Worm (Caenorhabditis elegans) whole organism, late embryonic: ENCODE measurements around the gene T28F3.5.

Experiments
- C08G9.2 ChIP-seq: sonication (generic microtip); optimal IDR thresholded peaks from 2 replicates; lab custom pipeline; 2016; ENCODE audit warnings: mild to moderate bottlenecking, missing genetic modification characterization, moderate library complexity, missing compliant biosample characterization
- C38D4.7 ChIP-seq: fragments of 200-800 bp; sonication (Bioruptor generic); optimal IDR thresholded peaks from 2 replicates; lab custom pipeline; 2018; ENCODE audit warnings: mild to moderate bottlenecking, missing genetic modification characterization, moderate library complexity, missing compliant biosample characterization
- F13H6.1 ChIP-seq: sonication (generic microtip); optimal IDR thresholded peaks from 2 replicates; lab custom pipeline; 2016; ENCODE audit warnings: missing genetic modification characterization, missing compliant biosample characterization
- K02D7.2 ChIP-seq: sonication (generic microtip); optimal IDR thresholded peaks from 2 replicates; lab custom pipeline; 2017; ENCODE audit warnings: mild to moderate bottlenecking, missing genetic modification characterization, missing compliant biosample characterization
- K09A11.1 ChIP-seq: sonication (generic microtip); optimal IDR thresholded peaks from 2 replicates; lab custom pipeline; 2017; ENCODE audit warnings: antibody characterized with exemption, mild to moderate bottlenecking, missing genetic modification characterization, missing compliant biosample characterization; ENCODE audit not compliant: insufficient read depth
- Y22D7AL.16 ChIP-seq: sonication (generic microtip); optimal IDR thresholded peaks from 2 replicates; lab custom pipeline; 2016; ENCODE audit warnings: missing genetic modification characterization, missing compliant biosample characterization
- ama-1 ChIP-seq: fragments of 150-350 bp; optimal IDR thresholded peaks from 2 replicates; lab custom pipeline; 2014
- ceh-2 ChIP-seq: sonication (generic microtip); optimal IDR thresholded peaks from 2 replicates; lab custom pipeline; 2016; ENCODE audit warnings: missing genotype, missing genetic modification characterization, missing compliant biosample characterization
- ceh-30 ChIP-seq: fragments of 150-350 bp; optimal IDR thresholded peaks from 2 replicates; lab custom pipeline; 2014; ENCODE audit warnings: missing biosample characterization, missing genetic modification characterization
- ceh-31 ChIP-seq: sonication (generic microtip); optimal IDR thresholded peaks from 2 replicates; lab custom pipeline; 2016; ENCODE audit warnings: missing genetic modification characterization, missing compliant biosample characterization
- ceh-34 ChIP-seq: sonication (generic microtip); optimal IDR thresholded peaks from 2 replicates; lab custom pipeline; 2016; ENCODE audit warnings: mild to moderate bottlenecking, missing genetic modification characterization, missing compliant biosample characterization
- ceh-45 ChIP-seq: fragments of 200-800 bp; sonication (Bioruptor generic); IDR thresholded peaks from 2 replicates; pipeline ENCODE4 v1.3.6; 2022; ENCODE audit warnings: missing genetic modification reagents, missing genetic modification characterization, missing compliant biosample characterization
- ceh-6 ChIP-seq: fragments of 200-800 bp; sonication (Bioruptor generic); optimal IDR thresholded peaks from 2 replicates; lab custom pipeline; 2018; ENCODE audit warnings: mild to moderate bottlenecking, missing genetic modification characterization, missing compliant biosample characterization
- ceh-9 ChIP-seq: sonication (generic microtip); optimal IDR thresholded peaks from 2 replicates; lab custom pipeline; 2016; ENCODE audit warnings: mild to moderate bottlenecking, missing genetic modification characterization, inconsistent platforms, missing compliant biosample characterization
- che-1 ChIP-seq: sonication (generic microtip); optimal IDR thresholded peaks from 2 replicates; lab custom pipeline; 2016; ENCODE audit warnings: mild to moderate bottlenecking, missing genetic modification characterization, missing compliant biosample characterization
- dmd-4 ChIP-seq: sonication (generic microtip); optimal IDR thresholded peaks from 2 replicates; lab custom pipeline; 2016; ENCODE audit warnings: borderline replicate concordance, missing genetic modification characterization, missing compliant biosample characterization
- elt-2 ChIP-seq: sonication (generic microtip); optimal IDR thresholded peaks from 2 replicates; lab custom pipeline; 2016; ENCODE audit warnings: missing genetic modification reagents, missing genetic modification characterization, missing compliant biosample characterization
- ets-4 ChIP-seq: sonication (generic microtip); optimal IDR thresholded peaks from 2 replicates; lab custom pipeline; 2016; ENCODE audit warnings: missing genetic modification characterization, missing compliant biosample characterization
- fax-1 ChIP-seq: sonication (generic microtip); optimal IDR thresholded peaks from 2 replicates; lab custom pipeline; 2016; ENCODE audit warnings: missing genotype, missing genetic modification characterization, missing compliant biosample characterization
- fkh-10 ChIP-seq: fragments of 150-350 bp; optimal IDR thresholded peaks from 2 replicates; lab custom pipeline; 2014; ENCODE audit warnings: missing biosample characterization, missing genetic modification reagents, missing genetic modification characterization
- gmeb-2 ChIP-seq: sonication (generic microtip); optimal IDR thresholded peaks from 2 replicates; lab custom pipeline; 2016; ENCODE audit warnings: missing genetic modification characterization, inconsistent platforms, missing compliant biosample characterization
- hlh-13 ChIP-seq: fragments of 200-800 bp; sonication (Bioruptor generic); optimal IDR thresholded peaks from 2 replicates; lab custom pipeline; 2018; ENCODE audit warnings: mild to moderate bottlenecking, missing genetic modification characterization, missing compliant biosample characterization
- hlh-30 ChIP-seq: sonication (generic microtip); optimal IDR thresholded peaks from 2 replicates; lab custom pipeline; 2017; ENCODE audit warnings: antibody characterized with exemption, missing genetic modification characterization, missing compliant biosample characterization; ENCODE audit not compliant: insufficient read depth
- hlh-8 ChIP-seq: sonication (generic microtip); optimal IDR thresholded peaks from 2 replicates; lab custom pipeline; 2016; ENCODE audit warnings: missing genotype, missing genetic modification characterization, missing compliant biosample characterization
- lin-11 ChIP-seq: fragments of 200-800 bp; sonication (Bioruptor generic); optimal IDR thresholded peaks from 2 replicates; lab custom pipeline; 2018; ENCODE audit warnings: mild to moderate bottlenecking, missing genetic modification characterization, missing compliant biosample characterization
- madf-2 ChIP-seq: sonication (generic microtip); optimal IDR thresholded peaks from 2 replicates; lab custom pipeline; 2017; ENCODE audit warnings: missing genetic modification characterization, missing compliant biosample characterization
- nhr-11 ChIP-seq: fragments of 150-350 bp; optimal IDR thresholded peaks from 2 replicates; lab custom pipeline; 2014; ENCODE audit warnings: missing biosample characterization, missing genetic modification characterization
- nhr-232 ChIP-seq: sonication (generic microtip); optimal IDR thresholded peaks from 2 replicates; lab custom pipeline; 2016; ENCODE audit warnings: missing genetic modification characterization, missing compliant biosample characterization
- npax-4 ChIP-seq: sonication (generic microtip); optimal IDR thresholded peaks from 2 replicates; lab custom pipeline; 2016; ENCODE audit warnings: missing genetic modification characterization, missing compliant biosample characterization
- odd-2 ChIP-seq: sonication (generic microtip); optimal IDR thresholded peaks from 2 replicates; lab custom pipeline; 2017; ENCODE audit warnings: antibody characterized with exemption, mild to moderate bottlenecking, missing genetic modification characterization, missing compliant biosample characterization
- pag-3 ChIP-seq: sonication (generic microtip); optimal IDR thresholded peaks from 2 replicates; lab custom pipeline; 2016; ENCODE audit warnings: missing compliant biosample characterization, missing genetic modification characterization, borderline replicate concordance
- pat-9 ChIP-seq: fragments of 200-800 bp; sonication (Bioruptor generic); optimal IDR thresholded peaks from 2 replicates; lab custom pipeline; 2018; ENCODE audit warnings: mild to moderate bottlenecking, missing genetic modification characterization, moderate library complexity, missing compliant biosample characterization
- pax-1 ChIP-seq: fragments of 150-350 bp; optimal IDR thresholded peaks from 2 replicates; lab custom pipeline; 2014; ENCODE audit warnings: missing biosample characterization, missing genetic modification characterization
- pqm-1 ChIP-seq: sonication (generic microtip); optimal IDR thresholded peaks from 2 replicates; lab custom pipeline; 2016; ENCODE audit warnings: missing genetic modification characterization, missing compliant biosample characterization
- ref-2 ChIP-seq: sonication (generic microtip); optimal IDR thresholded peaks from 2 replicates; lab custom pipeline; 2016; ENCODE audit warnings: missing genetic modification characterization, missing compliant biosample characterization
- rnt-1 ChIP-seq: sonication (generic microtip); optimal IDR thresholded peaks from 2 replicates; lab custom pipeline; 2016; ENCODE audit warnings: missing genetic modification characterization, missing compliant biosample characterization
- sox-2 ChIP-seq: fragments of 200-800 bp; sonication (Bioruptor generic); IDR thresholded peaks from 2 replicates; pipeline ENCODE4 v1.3.6; 2022; ENCODE audit warnings: missing genetic modification reagents, missing genetic modification characterization, missing compliant biosample characterization
- sox-4 ChIP-seq: sonication (generic microtip); optimal IDR thresholded peaks from 2 replicates; lab custom pipeline; 2017; ENCODE audit warnings: mild to moderate bottlenecking, missing genetic modification characterization, inconsistent platforms, missing compliant biosample characterization
- tbx-7 ChIP-seq: sonication (generic microtip); optimal IDR thresholded peaks from 2 replicates; lab custom pipeline; 2016; ENCODE audit warnings: missing genotype, missing genetic modification characterization, missing compliant biosample characterization
- ttx-3 ChIP-seq: sonication (generic microtip); optimal IDR thresholded peaks from 2 replicates; lab custom pipeline; 2016; ENCODE audit warnings: missing genetic modification reagents, missing genetic modification characterization, missing compliant biosample characterization
- unc-42 ChIP-seq: sonication (generic microtip); optimal IDR thresholded peaks from 2 replicates; lab custom pipeline; 2016; ENCODE audit warnings: missing genotype, missing genetic modification characterization, missing compliant biosample characterization
- unc-55 ChIP-seq: sonication (generic microtip); optimal IDR thresholded peaks from 2 replicates; lab custom pipeline; 2017; ENCODE audit warnings: missing biosample characterization, missing genetic modification reagents, missing genetic modification characterization
- unc-86 ChIP-seq: sonication (generic microtip); optimal IDR thresholded peaks from 2 replicates; lab custom pipeline; 2016; ENCODE audit warnings: missing genetic modification characterization, missing compliant biosample characterization
- ztf-16 ChIP-seq: sonication (generic microtip); optimal IDR thresholded peaks from 2 replicates; lab custom pipeline; 2017; ENCODE audit warnings: missing genetic modification characterization, missing compliant biosample characterization

T28F3.5 gene

DNA sequence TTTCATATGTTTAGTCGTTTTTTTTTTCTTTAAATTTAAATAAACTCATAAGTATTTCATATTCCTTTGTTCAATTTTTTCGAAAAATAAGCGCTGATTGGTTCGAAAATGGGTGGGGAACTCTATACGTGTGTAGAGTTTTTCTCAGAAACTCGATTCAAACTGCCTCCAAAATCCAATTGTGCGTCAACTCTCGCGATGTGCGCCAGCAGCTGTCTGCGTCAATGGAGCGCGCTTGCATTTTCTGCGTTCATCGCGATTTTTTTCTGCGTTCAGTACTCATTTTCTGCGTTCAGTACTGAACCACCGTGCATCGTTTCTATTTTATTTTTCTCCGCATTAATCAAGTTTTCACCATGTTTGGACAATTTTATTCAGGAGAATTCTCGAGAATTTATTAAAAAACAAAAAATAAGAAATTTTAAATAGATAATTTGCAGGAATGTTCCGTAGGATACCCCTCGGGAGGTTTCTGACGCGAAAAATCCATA is 44.9 kb upstream of the T28F3.5 start, which contains the start of gene eelo-2 (continued):
- no peak for TF ChIP-seq tbx-7
- TF ChIP-seq nhr-11 = no peak
- TF ChIP-seq hlh-8 (tag; lab: Kevin White, UChicago) = peak; percentile 20
- peak; percentile 57 for TF ChIP-seq fkh-10 (GFP tag; lab: Kevin White, UChicago)
- TF ChIP-seq unc-55 = peak; percentile 83
- TF ChIP-seq pag-3 (tag; lab: Kevin White, UChicago) = no peak
- peak; percentile 69 for TF ChIP-seq ztf-16 (tag; lab: Kevin White, UChicago)
- no peak for TF ChIP-seq odd-2 (tag; lab: Kevin White, UChicago)
- no peak for TF ChIP-seq C38D4.7 (GFP tag; lab: Kevin White, UChicago)
- TF ChIP-seq sox-2 (GFP tag; lab: Robert Waterston, UW) = 0 out of 2 replicates have a peak, but pooled peaks have one; percentile 34
- no peak for TF ChIP-seq che-1 (tag; lab: Kevin White, UChicago)
- peak; percentile 63 for TF ChIP-seq unc-86 (tag; lab: Kevin White, UChicago)
- TF ChIP-seq ceh-34 = peak; percentile 83
- TF ChIP-seq ama-1 (lab: Kevin White, UChicago) = no peak
- TF ChIP-seq lin-11 (tag; lab: Kevin White, UChicago) = no peak
- no peak for TF ChIP-seq npax-4 (tag; lab: Kevin White, UChicago)
- peak; percentile 82 for TF ChIP-seq ref-2 (tag; lab: Kevin White, UChicago)
- peak; percentile 6 for TF ChIP-seq ttx-3 (tag; lab: Kevin White, UChicago)
- TF ChIP-seq hlh-30 (tag; lab: Kevin White, UChicago) = peak; percentile 60
- TF ChIP-seq pqm-1 (tag; lab: Kevin White, UChicago) = peak; percentile 84
- TF ChIP-seq fax-1 (tag; lab: Kevin White, UChicago) = no peak
- TF ChIP-seq K02D7.2 = no peak
- TF ChIP-seq dmd-4 (tag; lab: Kevin White, UChicago) = peak; percentile 45
- TF ChIP-seq Y22D7AL.16 (tag; lab: Kevin White, UChicago) = peak; percentile 10
- TF ChIP-seq nhr-232 (tag; lab: Kevin White, UChicago) = no peak
- TF ChIP-seq hlh-13 (GFP tag; lab: Kevin White, UChicago) = no peak
- peak; percentile 35 for TF ChIP-seq F13H6.1 (tag; lab: Kevin White, UChicago)
- TF ChIP-seq sox-4 (tag; lab: Kevin White, UChicago) = no peak
- TF ChIP-seq ceh-9 (tag; lab: Kevin White, UChicago) = no peak
- peak; percentile 86 for TF ChIP-seq ceh-31
- no peak for TF ChIP-seq ceh-45 (GFP tag; lab: Robert Waterston, UW)
- TF ChIP-seq unc-42 (tag; lab: Kevin White, UChicago) = peak; percentile 89
- peak; percentile 72 for TF ChIP-seq elt-2 (tag; lab: Kevin White, UChicago)
- TF ChIP-seq ets-4 = peak; percentile 69
- peak; percentile 54 for TF ChIP-seq gmeb-2 (tag; lab: Kevin White, UChicago)
- peak; percentile 51 for TF ChIP-seq pat-9 (tag; lab: Kevin White, UChicago)
- TF ChIP-seq ceh-2 (tag; lab: Kevin White, UChicago) = peak; percentile 49
- peak; percentile 99 for TF ChIP-seq ceh-30 (tag; lab: Kevin White, UChicago)
- TF ChIP-seq madf-2 (tag; lab: Kevin White, UChicago) = peak; percentile 33
- peak; percentile 53 for TF ChIP-seq ceh-6 (GFP tag; lab: Kevin White, UChicago)
- peak; percentile 40 for TF ChIP-seq K09A11.1 (tag; lab: Kevin White, UChicago)
- peak; percentile 68 for TF ChIP-seq rnt-1 (tag; lab: Kevin White, UChicago)
- TF ChIP-seq C08G9.2 = peak; percentile 46
- TF ChIP-seq pax-1 (tag; lab: Kevin White, UChicago) = peak; percentile 61
